Worm (Caenorhabditis elegans) whole organism, mixed stage, embryonic: ENCODE results near the gene F17E9.3.

Experiments
- M03D4.4 ChIP-seq: sonication (generic microtip); optimal IDR thresholded peaks from 2 replicates; lab custom pipeline; 2017; ENCODE audit warnings: mild to moderate bottlenecking, missing genetic modification characterization, missing compliant biosample characterization
- bed-3 ChIP-seq: fragments of 200-800 bp; sonication (Bioruptor generic); optimal IDR thresholded peaks from 3 replicates; lab custom pipeline; 2018; ENCODE audit warnings: mild to moderate bottlenecking, missing genetic modification characterization, moderate library complexity, missing compliant biosample characterization
- blmp-1 ChIP-seq: fragments of 150-350 bp; optimal IDR thresholded peaks from 2 replicates; lab custom pipeline; 2014; ENCODE audit warnings: missing biosample characterization, missing genetic modification characterization
- ceh-39 ChIP-seq: fragments of 150-350 bp; optimal IDR thresholded peaks from 2 replicates; lab custom pipeline; 2014; ENCODE audit warnings: missing biosample characterization, missing genetic modification characterization
- ceh-43 ChIP-seq: fragments of 200-800 bp; sonication (Bioruptor generic); optimal IDR thresholded peaks from 2 replicates; lab custom pipeline; 2018; ENCODE audit warnings: mild to moderate bottlenecking, missing genetic modification characterization, moderate library complexity, missing compliant biosample characterization
- ceh-83 ChIP-seq: fragments of 200-800 bp; sonication (Bioruptor generic); optimal IDR thresholded peaks from 2 replicates; lab custom pipeline; 2018; ENCODE audit warnings: mild to moderate bottlenecking, missing genetic modification characterization, missing compliant biosample characterization
- ces-1 ChIP-seq: fragments of 150-350 bp; optimal IDR thresholded peaks from 2 replicates; lab custom pipeline; 2014; ENCODE audit warnings: missing biosample characterization, missing genetic modification reagents, missing genetic modification characterization
- cnd-1 ChIP-seq: fragments of 200-800 bp; sonication (Bioruptor generic); optimal IDR thresholded peaks from 2 replicates; lab custom pipeline; 2018; ENCODE audit warnings: mild to moderate bottlenecking, missing genetic modification characterization, missing compliant biosample characterization
- drap-1 ChIP-seq: fragments of 200-800 bp; sonication (Bioruptor generic); optimal IDR thresholded peaks from 3 replicates; lab custom pipeline; 2018; ENCODE audit warnings: mild to moderate bottlenecking, missing genetic modification characterization, missing compliant biosample characterization
- elt-1 ChIP-seq: sonication (generic microtip); optimal IDR thresholded peaks from 2 replicates; lab custom pipeline; 2017; ENCODE audit warnings: missing genetic modification characterization, mild to moderate bottlenecking, missing compliant biosample characterization, antibody characterized with exemption, moderate library complexity, borderline replicate concordance; ENCODE audit not compliant: insufficient read depth
- elt-3 ChIP-seq: fragments of 150-350 bp; optimal IDR thresholded peaks from 2 replicates; lab custom pipeline; 2014; ENCODE audit warnings: missing biosample characterization, missing genetic modification characterization
- ham-2 ChIP-seq: fragments of 200-800 bp; sonication (Bioruptor generic); optimal IDR thresholded peaks from 2 replicates; lab custom pipeline; 2018; ENCODE audit warnings: mild to moderate bottlenecking, missing genetic modification characterization, missing compliant biosample characterization
- hlh-1 ChIP-seq: fragments of 150-350 bp; optimal IDR thresholded peaks from 2 replicates; lab custom pipeline; 2014; ENCODE audit warnings: missing biosample characterization, missing genetic modification reagents, missing genetic modification characterization
- lin-13 ChIP-seq: fragments of 150-350 bp; optimal IDR thresholded peaks from 2 replicates; lab custom pipeline; 2014; ENCODE audit warnings: missing biosample characterization, missing genetic modification characterization
- lin-32 ChIP-seq: fragments of 200-800 bp; sonication (Bioruptor generic); optimal IDR thresholded peaks from 2 replicates; lab custom pipeline; 2018; ENCODE audit warnings: mild to moderate bottlenecking, missing genetic modification characterization, missing compliant biosample characterization
- lsy-2 ChIP-seq: fragments of 150-350 bp; optimal IDR thresholded peaks from 2 replicates; lab custom pipeline; 2014; ENCODE audit warnings: missing biosample characterization, missing genetic modification characterization
- mab-5 ChIP-seq: fragments of 150-350 bp; optimal IDR thresholded peaks from 2 replicates; lab custom pipeline; 2014; ENCODE audit warnings: missing biosample characterization, missing genetic modification characterization
- mep-1 ChIP-seq: fragments of 150-350 bp; optimal IDR thresholded peaks from 2 replicates; lab custom pipeline; 2017; ENCODE audit warnings: missing biosample characterization, missing genetic modification reagents, missing genetic modification characterization, inconsistent platforms
- nhr-12 ChIP-seq: fragments of 150-350 bp; optimal IDR thresholded peaks from 2 replicates; lab custom pipeline; 2014; ENCODE audit warnings: missing biosample characterization, missing genetic modification characterization
- nhr-2 ChIP-seq: fragments of 150-350 bp; optimal IDR thresholded peaks from 2 replicates; lab custom pipeline; 2014; ENCODE audit warnings: missing biosample characterization, missing genetic modification characterization
- nhr-237 ChIP-seq: fragments of 150-350 bp; optimal IDR thresholded peaks from 2 replicates; lab custom pipeline; 2014; ENCODE audit warnings: missing biosample characterization, missing genetic modification characterization
- nhr-28 ChIP-seq: fragments of 150-350 bp; optimal IDR thresholded peaks from 2 replicates; lab custom pipeline; 2014; ENCODE audit warnings: missing biosample characterization, missing genetic modification characterization
- nhr-76 ChIP-seq: sonication (generic microtip); optimal IDR thresholded peaks from 2 replicates; lab custom pipeline; 2017; ENCODE audit warnings: missing biosample characterization, missing genetic modification characterization
- pha-4 ChIP-seq: fragments of 150-350 bp; optimal IDR thresholded peaks from 2 replicates; lab custom pipeline; 2018; ENCODE audit warnings: missing biosample characterization, missing genetic modification reagents, missing genetic modification characterization
- sem-2 ChIP-seq: fragments of 200-800 bp; sonication (Bioruptor generic); optimal IDR thresholded peaks from 2 replicates; lab custom pipeline; 2018; ENCODE audit warnings: mild to moderate bottlenecking, missing genetic modification characterization, missing compliant biosample characterization
- snpc-4 ChIP-seq: fragments of 150-350 bp; optimal IDR thresholded peaks from 2 replicates; lab custom pipeline; 2014; ENCODE audit warnings: missing biosample characterization, missing genetic modification characterization
- sptf-1 ChIP-seq: sonication (generic microtip); optimal IDR thresholded peaks from 2 replicates; lab custom pipeline; 2017; ENCODE audit warnings: mild to moderate bottlenecking, missing genetic modification characterization, moderate library complexity, missing compliant biosample characterization
- tbx-8 ChIP-seq: fragments of 200-800 bp; sonication (Bioruptor generic); optimal IDR thresholded peaks from 2 replicates; lab custom pipeline; 2018; ENCODE audit warnings: mild to moderate bottlenecking, missing genetic modification characterization, moderate library complexity, missing compliant biosample characterization
- unc-120 ChIP-seq: sonication (generic microtip); optimal IDR thresholded peaks from 2 replicates; lab custom pipeline; 2017; ENCODE audit warnings: missing genetic modification characterization, missing compliant biosample characterization; ENCODE audit not compliant: poor library complexity, severe bottlenecking
- unc-39 ChIP-seq: fragments of 150-350 bp; optimal IDR thresholded peaks from 2 replicates; lab custom pipeline; 2014; ENCODE audit warnings: missing biosample characterization, missing genetic modification characterization
- unc-62 ChIP-seq: fragments of 150-350 bp; optimal IDR thresholded peaks from 2 replicates; lab custom pipeline; 2014; ENCODE audit warnings: missing biosample characterization, missing genetic modification reagents, missing genetic modification characterization
- zip-8 ChIP-seq: fragments of 150-350 bp; optimal IDR thresholded peaks from 2 replicates; lab custom pipeline; 2014; ENCODE audit warnings: missing biosample characterization, missing genetic modification characterization

F17E9.3 gene

DNA sequence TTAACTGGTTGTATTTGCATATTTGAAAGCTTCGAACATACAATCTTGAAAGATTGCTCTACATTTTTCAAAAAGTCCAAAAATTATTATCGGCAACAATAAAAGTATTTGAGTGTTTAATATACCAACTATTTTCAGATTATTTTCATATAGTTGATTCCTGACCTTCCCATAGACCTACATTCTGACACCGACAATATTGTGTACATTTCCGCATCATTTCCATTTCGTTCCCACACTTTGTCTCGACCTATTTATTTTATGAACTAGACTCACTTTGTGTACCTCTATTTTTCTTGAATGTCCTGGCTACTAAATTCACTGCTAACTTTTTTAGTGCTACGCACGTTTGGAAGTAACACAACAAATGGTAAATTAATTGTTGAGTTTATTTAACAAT lies 12.3 kb upstream of the F17E9.3 start, which contains the start of gene lgc-5:
lgc-5 (plus strand) TSS at position 301 of the 400 bp plus-strand sequence.
- no peak for TF ChIP-seq elt-1
- no peak for TF ChIP-seq unc-39 (tag; lab: Kevin White, UChicago)
- no peak for TF ChIP-seq tbx-8 (GFP tag; lab: Kevin White, UChicago)
- no peak for TF ChIP-seq ham-2
- TF ChIP-seq drap-1 (GFP tag; lab: Kevin White, UChicago) = no peak
- no peak for TF ChIP-seq lsy-2 (tag; lab: Kevin White, UChicago)
- TF ChIP-seq nhr-76 = no peak
- no peak for TF ChIP-seq mab-5 (tag; lab: Kevin White, UChicago)
- no peak for TF ChIP-seq blmp-1
- no peak for TF ChIP-seq lin-32 (GFP tag; lab: Kevin White, UChicago)
- TF ChIP-seq nhr-28 (tag; lab: Kevin White, UChicago) = no peak
- no peak for TF ChIP-seq nhr-2 (tag; lab: Kevin White, UChicago)
- TF ChIP-seq ceh-43 (GFP tag; lab: Kevin White, UChicago) = no peak
- TF ChIP-seq cnd-1 = no peak
- no peak for TF ChIP-seq mep-1 (tag; lab: Kevin White, UChicago)
- no peak for TF ChIP-seq zip-8 (tag; lab: Kevin White, UChicago)
- TF ChIP-seq sem-2 (GFP tag; lab: Kevin White, UChicago) = no peak
- TF ChIP-seq hlh-1 (tag; lab: Kevin White, UChicago) = no peak

DNA sequence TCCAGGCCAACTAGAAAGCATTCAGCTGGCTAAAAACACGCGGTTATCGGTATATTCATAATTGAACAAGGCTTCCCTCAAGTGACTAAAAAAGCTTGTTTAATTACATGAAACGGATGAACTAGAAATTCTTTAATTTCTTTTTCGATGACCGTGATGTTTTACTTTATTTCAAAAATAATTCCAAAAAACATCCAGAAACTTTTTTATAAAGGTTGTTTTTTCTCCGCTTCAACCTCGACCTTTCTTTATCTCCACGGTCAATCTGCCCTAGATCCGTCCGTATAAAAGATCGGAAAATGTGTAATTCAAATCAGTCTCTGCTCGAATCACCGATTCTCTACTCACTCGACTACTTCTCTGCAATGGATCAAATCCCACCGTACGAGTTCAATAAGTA lies 9.2 kb upstream of the F17E9.3 start, which contains the start of gene F17E9.5:
F17E9.5 (plus strand) TSS at position 301 of the 400 bp plus-strand sequence.
- TF ChIP-seq mep-1 (tag; lab: Kevin White, UChicago) = no peak
- no peak for TF ChIP-seq M03D4.4 (tag; lab: Kevin White, UChicago)
- no peak for TF ChIP-seq ceh-43 (GFP tag; lab: Kevin White, UChicago)
- TF ChIP-seq unc-120 = no peak
- TF ChIP-seq sem-2 (GFP tag; lab: Kevin White, UChicago) = no peak
- TF ChIP-seq bed-3 = no peak
- no peak for TF ChIP-seq nhr-28 (tag; lab: Kevin White, UChicago)

DNA sequence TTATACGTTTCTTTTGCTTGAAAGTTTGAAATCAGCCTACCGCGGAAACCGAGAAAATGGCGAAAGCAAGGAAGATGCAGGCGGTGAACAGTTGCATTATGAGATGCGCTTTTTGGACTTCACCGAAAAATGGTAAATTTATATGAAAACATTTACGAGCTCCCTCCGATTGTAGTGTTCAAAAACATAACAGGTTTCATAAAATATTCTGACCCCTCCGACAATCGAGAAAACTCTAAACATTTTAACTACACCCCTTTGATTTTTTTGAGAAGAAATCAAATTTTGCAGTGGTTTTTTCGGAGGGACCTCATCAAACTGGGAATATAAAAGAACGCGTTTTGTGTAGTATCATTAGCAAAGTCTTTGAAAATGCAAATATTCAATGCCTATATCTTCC lies 7.6 kb upstream of the F17E9.3 start, which contains the start of the genes F17E9.18 and F17E9.15:
F17E9.18 (minus strand) TSS at position 101 of the 400 bp plus-strand sequence.
F17E9.15 (plus strand) TSS at position 368 of the 400 bp plus-strand sequence.
- no peak for TF ChIP-seq blmp-1
- no peak for TF ChIP-seq ces-1 (GFP tag; lab: Kevin White, UChicago)
- no peak for TF ChIP-seq ham-2
- TF ChIP-seq lin-32 (GFP tag; lab: Kevin White, UChicago) = no peak
- no peak for TF ChIP-seq ceh-83 (GFP tag; lab: Kevin White, UChicago)
- no peak for TF ChIP-seq nhr-237 (tag; lab: Kevin White, UChicago)
- TF ChIP-seq unc-62 (GFP tag; lab: Kevin White, UChicago) = no peak
- TF ChIP-seq lsy-2 (tag; lab: Kevin White, UChicago) = no peak
- TF ChIP-seq nhr-28 (tag; lab: Kevin White, UChicago) = no peak
- no peak for TF ChIP-seq mep-1 (tag; lab: Kevin White, UChicago)
- no peak for TF ChIP-seq drap-1 (GFP tag; lab: Kevin White, UChicago)
- no peak for TF ChIP-seq lin-13 (tag; lab: Kevin White, UChicago)
- TF ChIP-seq snpc-4 (tag; lab: Kevin White, UChicago) = no peak
- no peak for TF ChIP-seq mab-5 (tag; lab: Kevin White, UChicago)
- TF ChIP-seq hlh-1 (tag; lab: Kevin White, UChicago) = no peak
- no peak for TF ChIP-seq bed-3
- TF ChIP-seq unc-120 = no peak

DNA sequence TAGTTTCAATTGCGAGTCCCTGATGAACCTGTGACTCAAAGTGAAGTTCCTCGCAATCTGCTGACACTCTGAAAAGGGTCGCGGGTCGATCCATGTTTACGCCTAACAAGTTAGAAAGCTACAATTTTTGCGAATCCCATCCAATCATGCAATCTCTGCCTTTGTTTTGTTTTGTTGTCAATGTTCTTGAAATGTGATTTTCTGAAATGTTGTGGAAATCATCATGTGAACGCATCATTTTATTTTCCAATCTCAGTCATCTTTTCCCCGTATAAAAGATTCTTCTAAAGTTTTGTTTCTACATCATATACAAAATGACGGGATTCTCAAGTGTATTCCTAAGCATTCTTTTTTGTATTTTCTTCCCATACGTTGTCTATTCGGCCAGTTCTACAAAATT lies 6.6 kb upstream of the F17E9.3 start, which contains the start of gene F17E9.4:
F17E9.4 (plus strand) TSS at position 301 of the 400 bp plus-strand sequence.
- TF ChIP-seq ham-2 (no peak), elt-3 (no peak), ceh-39 (no peak), nhr-12 (tag; lab: Kevin White, UChicago) (no peak), nhr-76 (no peak), snpc-4 (tag; lab: Kevin White, UChicago) (no peak), nhr-2 (tag; lab: Kevin White, UChicago) (no peak), mab-5 (tag; lab: Kevin White, UChicago) (no peak), unc-62 (GFP tag; lab: Kevin White, UChicago) (no peak), unc-39 (tag; lab: Kevin White, UChicago) (no peak), bed-3 (no peak), pha-4 (tag; lab: Kevin White, UChicago) (no peak), lin-13 (tag; lab: Kevin White, UChicago) (no peak), sptf-1 (tag; lab: Kevin White, UChicago) (no peak), elt-1 (no peak), M03D4.4 (tag; lab: Kevin White, UChicago) (no peak), sem-2 (GFP tag; lab: Kevin White, UChicago) (no peak), lsy-2 (tag; lab: Kevin White, UChicago) (no peak)
